Worm (Caenorhabditis elegans) whole organism, midembryonic: Measurements from ENCODE around the gene vps-35.

ENCODE experiments used
- T22C8.4 ChIP-seq: fragments of 200-800 bp; sonication (Bioruptor generic); IDR thresholded peaks from 2 replicates; pipeline ENCODE4 v1.3.6; 2022; ENCODE audit warnings: missing genetic modification characterization, missing compliant biosample characterization
- cog-1 ChIP-seq: sonication (generic microtip); optimal IDR thresholded peaks from 2 replicates; lab custom pipeline; 2016; ENCODE audit warnings: missing genetic modification characterization, missing compliant biosample characterization
- flt-1 ChIP-seq: fragments of 200-800 bp; sonication (Bioruptor generic); IDR thresholded peaks from 2 replicates; pipeline ENCODE4 v1.3.6; 2022; ENCODE audit warnings: missing genetic modification characterization, missing compliant biosample characterization
- klf-2 ChIP-seq: fragments of 200-800 bp; sonication (Bioruptor generic); conservative IDR thresholded peaks from 2 replicates; pipeline ENCODE4 v1.3.6; 2022; ENCODE audit warnings: missing genetic modification reagents, missing genetic modification characterization, missing compliant biosample characterization
- med-1 ChIP-seq: sonication (generic microtip); optimal IDR thresholded peaks from 2 replicates; lab custom pipeline; 2017; ENCODE audit warnings: missing genetic modification characterization, mild to moderate bottlenecking, missing compliant biosample characterization, antibody characterized with exemption, missing genetic modification reagents; ENCODE audit not compliant: insufficient read depth
- ref-1 ChIP-seq: fragments of 200-800 bp; sonication (Bioruptor generic); conservative IDR thresholded peaks from 2 replicates; pipeline ENCODE4 v1.3.6; 2022; ENCODE audit warnings: missing genetic modification reagents, missing genetic modification characterization, missing compliant biosample characterization
- tab-1 ChIP-seq: fragments of 200-800 bp; sonication (Bioruptor generic); IDR thresholded peaks from 2 replicates; pipeline ENCODE4 v1.3.6; 2022; ENCODE audit warnings: missing genetic modification characterization, missing compliant biosample characterization
- ztf-23 ChIP-seq: fragments of 200-800 bp; sonication (Bioruptor generic); IDR thresholded peaks from 2 replicates; pipeline ENCODE4 v1.3.6; 2022; ENCODE audit warnings: missing genetic modification reagents, missing genetic modification characterization, missing compliant biosample characterization
- ztf-29 ChIP-seq: fragments of 200-800 bp; sonication (Bioruptor generic); IDR thresholded peaks from 2 replicates; pipeline ENCODE4 v1.3.6; 2022; ENCODE audit warnings: missing genetic modification reagents, missing genetic modification characterization, missing compliant biosample characterization

Gene vps-35

ce11 chrII:5951745-5952144 lies 44.1 kb downstream of the vps-35 start:
- TF ChIP-seq med-1 (GFP tag; lab: Kevin White, UChicago) (no peak), flt-1 (no peak), ztf-29 (GFP tag; lab: Robert Waterston, UW) (no peak), ztf-23 (no peak), ref-1 (GFP tag; lab: Robert Waterston, UW) (no peak), tab-1 (GFP tag; lab: Robert Waterston, UW) (no peak), klf-2 (GFP tag; lab: Robert Waterston, UW) (no peak), cog-1 (no peak), T22C8.4 (GFP tag; lab: Robert Waterston, UW) (no peak)

- no peak for TF ChIP-seq klf-2 (GFP tag; lab: Robert Waterston, UW)
- TF ChIP-seq tab-1 (GFP tag; lab: Robert Waterston, UW) = no peak
- no peak for TF ChIP-seq flt-1
- no peak for TF ChIP-seq med-1 (GFP tag; lab: Kevin White, UChicago)
- no peak for TF ChIP-seq ztf-29 (GFP tag; lab: Robert Waterston, UW)
- TF ChIP-seq T22C8.4 (GFP tag; lab: Robert Waterston, UW) = no peak
- no peak for TF ChIP-seq cog-1
- no peak for TF ChIP-seq ref-1 (GFP tag; lab: Robert Waterston, UW)
- no peak for TF ChIP-seq ztf-23
Measured at ce11 chrII:5952214-5952613, 44.6 kb downstream of the vps-35 start.

ce11 chrII:5955638-5956167 lies 48.1 kb downstream of the vps-35 start:
- TF ChIP-seq T22C8.4 (GFP tag; lab: Robert Waterston, UW) (no peak), ztf-29 (GFP tag; lab: Robert Waterston, UW) (no peak), med-1 (GFP tag; lab: Kevin White, UChicago) (no peak), ztf-23 (no peak), flt-1 (no peak), tab-1 (GFP tag; lab: Robert Waterston, UW) (no peak), klf-2 (GFP tag; lab: Robert Waterston, UW) (no peak), cog-1 (no peak), ref-1 (GFP tag; lab: Robert Waterston, UW) (no peak)

ce11 chrII:5956583-5956982 lies 49.0 kb downstream of the vps-35 start, which contains the start of gene casy-1:
Gene casy-1, minus strand, starts transcription at chrII:5956683.
- TF ChIP-seq ztf-29 (GFP tag; lab: Robert Waterston, UW) = no peak
- TF ChIP-seq flt-1 = no peak
- no peak for TF ChIP-seq klf-2 (GFP tag; lab: Robert Waterston, UW)
- no peak for TF ChIP-seq tab-1 (GFP tag; lab: Robert Waterston, UW)
- no peak for TF ChIP-seq cog-1
- TF ChIP-seq ref-1 (GFP tag; lab: Robert Waterston, UW) = no peak
- no peak for TF ChIP-seq T22C8.4 (GFP tag; lab: Robert Waterston, UW)
- TF ChIP-seq med-1 (GFP tag; lab: Kevin White, UChicago) = no peak
- TF ChIP-seq ztf-23 = no peak

- TF ChIP-seq ztf-29 (GFP tag; lab: Robert Waterston, UW) = no peak
- no peak for TF ChIP-seq med-1 (GFP tag; lab: Kevin White, UChicago)
- no peak for TF ChIP-seq klf-2 (GFP tag; lab: Robert Waterston, UW)
- no peak for TF ChIP-seq cog-1
- TF ChIP-seq ztf-23 = no peak
- no peak for TF ChIP-seq ref-1 (GFP tag; lab: Robert Waterston, UW)
- TF ChIP-seq tab-1 (GFP tag; lab: Robert Waterston, UW) = no peak
- no peak for TF ChIP-seq flt-1
- no peak for TF ChIP-seq T22C8.4 (GFP tag; lab: Robert Waterston, UW)
Measured at ce11 chrII:5957803-5958367, 50.3 kb downstream of the vps-35 start.

ce11 chrII:5959575-5960119 lies 52.0 kb downstream of the vps-35 start:
- TF ChIP-seq klf-2 (GFP tag; lab: Robert Waterston, UW) = no peak
- TF ChIP-seq ztf-23 = no peak
- TF ChIP-seq tab-1 (GFP tag; lab: Robert Waterston, UW) = no peak
- TF ChIP-seq med-1 (GFP tag; lab: Kevin White, UChicago) = no peak
